Fruit fly (Drosophila melanogaster) Kc167 (cell line): Measurements from ENCODE around the gene CG33127.

ENCODE experiments used
- Myc ChIP-seq: fragments of >200 bp; optimal IDR thresholded peaks from 2 replicates; lab custom pipeline; 2017; ENCODE audit warnings: missing external identifiers
- Sin3A ChIP-seq: fragments of >200 bp; optimal IDR thresholded peaks from 2 replicates; lab custom pipeline; 2018; ENCODE audit warnings: missing external identifiers
- h ChIP-seq: fragments of >200 bp; optimal IDR thresholded peaks from 3 replicates; lab custom pipeline; 2018; ENCODE audit warnings: missing external identifiers
- insv ChIP-seq: fragments of >200 bp; optimal IDR thresholded peaks from 3 replicates; lab custom pipeline; 2018; ENCODE audit warnings: missing external identifiers
- psq ChIP-seq: fragments of >200 bp; optimal IDR thresholded peaks from 2 replicates; lab custom pipeline; 2017; ENCODE audit warnings: missing external identifiers
- ttk ChIP-seq: sonication (Bioruptor generic); optimal IDR thresholded peaks from 2 replicates; lab custom pipeline; 2017; ENCODE audit warnings: missing external identifiers

CG33127 gene

dm6 chr2L:368398-369008, 46.6 kb downstream of the CG33127 start:
- no peak for TF ChIP-seq ttk (lab: Kevin White, UChicago)
- TF ChIP-seq h (lab: Kevin White, UChicago), result no peak
- no peak for TF ChIP-seq psq
- no peak for TF ChIP-seq Sin3A (lab: Kevin White, UChicago)
- TF ChIP-seq insv (lab: Kevin White, UChicago), result no peak
- no peak for TF ChIP-seq Myc (lab: Kevin White, UChicago)

- no peak for TF ChIP-seq psq
- no peak for TF ChIP-seq h (lab: Kevin White, UChicago)
- no peak for TF ChIP-seq insv (lab: Kevin White, UChicago)
- TF ChIP-seq Sin3A (lab: Kevin White, UChicago), result no peak
- TF ChIP-seq Myc (lab: Kevin White, UChicago), result no peak
- TF ChIP-seq ttk (lab: Kevin White, UChicago), result no peak
These were observed 47.9 kb downstream of the CG33127 start for dm6 chr2L:369811-370210.

dm6 chr2L:371747-372146, 49.8 kb downstream of the CG33127 start:
- TF ChIP-seq psq, result no peak
- no peak for TF ChIP-seq ttk (lab: Kevin White, UChicago)
- no peak for TF ChIP-seq Sin3A (lab: Kevin White, UChicago)
- no peak for TF ChIP-seq h (lab: Kevin White, UChicago)
